Worm (Caenorhabditis elegans) whole organism, early embryonic: ENCODE measurements around the gene T04A8.18.
"Not testable (repeated sequence)": the region's sequence is repeated elsewhere in the genome, so short reads cannot be mapped to it uniquely, and the experiment has no call there.

Experiments
- B0310.2 ChIP-seq: sonication (generic microtip); optimal IDR thresholded peaks from 2 replicates; lab custom pipeline; 2016; ENCODE audit warnings: mild to moderate bottlenecking, missing genetic modification characterization, missing compliant biosample characterization
- F13C5.2 ChIP-seq: sonication (generic microtip); optimal IDR thresholded peaks from 2 replicates; lab custom pipeline; 2017; ENCODE audit warnings: mild to moderate bottlenecking, missing genetic modification characterization, inconsistent platforms, missing compliant biosample characterization
- aly-1 ChIP-seq: sonication (generic microtip); optimal IDR thresholded peaks from 2 replicates; lab custom pipeline; 2016; ENCODE audit warnings: missing genetic modification characterization, missing compliant biosample characterization
- ama-1 ChIP-seq: fragments of 150-350 bp; optimal IDR thresholded peaks from 2 replicates; lab custom pipeline; 2014
- ceh-13 ChIP-seq: fragments of 200-800 bp; sonication (Bioruptor generic); optimal IDR thresholded peaks from 2 replicates; lab custom pipeline; 2018; ENCODE audit warnings: mild to moderate bottlenecking, missing genetic modification characterization, missing compliant biosample characterization
- ceh-36 ChIP-seq: sonication (generic microtip); optimal IDR thresholded peaks from 2 replicates; lab custom pipeline; 2016; ENCODE audit warnings: missing genetic modification characterization, inconsistent platforms, missing compliant biosample characterization
- ets-7 ChIP-seq: sonication (generic microtip); optimal IDR thresholded peaks from 2 replicates; lab custom pipeline; 2016; ENCODE audit warnings: missing genotype, missing genetic modification characterization, missing compliant biosample characterization
- flt-1 ChIP-seq: fragments of 200-800 bp; sonication (Bioruptor generic); IDR thresholded peaks from 2 replicates; pipeline ENCODE4 v1.3.6; 2022; ENCODE audit warnings: missing genetic modification characterization, missing compliant biosample characterization
- hmbx-1 ChIP-seq: sonication (generic microtip); optimal IDR thresholded peaks from 2 replicates; lab custom pipeline; 2016; ENCODE audit warnings: mild to moderate bottlenecking, missing genetic modification characterization, missing compliant biosample characterization
- hmg-4 ChIP-seq: fragments of 200-800 bp; sonication (Bioruptor generic); optimal IDR thresholded peaks from 2 replicates; lab custom pipeline; 2018; ENCODE audit warnings: mild to moderate bottlenecking, missing genetic modification characterization, missing compliant biosample characterization
- hnd-1 ChIP-seq: sonication (generic microtip); optimal IDR thresholded peaks from 2 replicates; lab custom pipeline; 2016; ENCODE audit warnings: missing genetic modification characterization, missing compliant biosample characterization
- pes-1 ChIP-seq: fragments of 200-800 bp; sonication (Bioruptor generic); IDR thresholded peaks from 2 replicates; pipeline ENCODE4 v1.3.6; 2022; ENCODE audit warnings: missing genetic modification reagents, missing genetic modification characterization, missing compliant biosample characterization
- scrt-1 ChIP-seq: fragments of 200-800 bp; sonication (Bioruptor generic); IDR thresholded peaks from 2 replicates; pipeline ENCODE4 v1.3.6; 2022; ENCODE audit warnings: missing genetic modification characterization, missing compliant biosample characterization
- sea-1 ChIP-seq: fragments of 200-800 bp; sonication (Bioruptor generic); conservative IDR thresholded peaks from 2 replicates; pipeline ENCODE4 v1.3.6; 2022; ENCODE audit warnings: missing genetic modification characterization, missing compliant biosample characterization
- tbx-11 ChIP-seq: fragments of 200-800 bp; sonication (Bioruptor generic); IDR thresholded peaks from 2 replicates; pipeline ENCODE4 v1.3.6; 2022; ENCODE audit warnings: missing genetic modification characterization, missing compliant biosample characterization
- tbx-37 ChIP-seq: fragments of 200-800 bp; sonication (Bioruptor generic); conservative IDR thresholded peaks from 2 replicates; pipeline ENCODE4 v1.3.6; 2022; ENCODE audit warnings: missing genetic modification reagents, missing genetic modification characterization, missing compliant biosample characterization
- tra-4 ChIP-seq: sonication (generic microtip); optimal IDR thresholded peaks from 2 replicates; lab custom pipeline; 2017; ENCODE audit warnings: missing genetic modification characterization, missing compliant biosample characterization

T04A8.18 gene

ce11 chrIII:4742620-4743019 is 33.6 kb downstream of the T04A8.18 start, which contains the start of gene twk-6:
twk-6 (plus strand) TSS chrIII:4742920.
- TF ChIP-seq F13C5.2 (tag; lab: Kevin White, UChicago); ama-1; ets-7 (tag; lab: Kevin White, UChicago): not testable (repeated sequence)

ce11 chrIII:4745934-4746333 is 36.9 kb downstream of the T04A8.18 start, which contains the start of gene F17C8.6:
F17C8.6 (minus strand) TSS chrIII:4746034.
- TF ChIP-seq ceh-36 (tag; lab: Kevin White, UChicago) = no peak

ce11 chrIII:4748109-4748508 is 39.1 kb downstream of the T04A8.18 start, which contains the start of gene col-89:
col-89 (plus strand) TSS chrIII:4748127.
- TF ChIP-seq scrt-1 (no peak), ets-7 (tag; lab: Kevin White, UChicago) (no peak), B0310.2 (tag; lab: Kevin White, UChicago) (no peak), sea-1 (GFP tag; lab: Robert Waterston, UW) (no peak), tra-4 (tag; lab: Kevin White, UChicago) (no peak), pes-1 (GFP tag; lab: Robert Waterston, UW) (no peak), tbx-37 (no peak), hmbx-1 (no peak), hmg-4 (GFP tag; lab: Kevin White, UChicago) (no peak), ceh-36 (tag; lab: Kevin White, UChicago) (no peak), ceh-13 (GFP tag; lab: Kevin White, UChicago) (no peak), tbx-11 (GFP tag; lab: Robert Waterston, UW) (no peak), F13C5.2 (tag; lab: Kevin White, UChicago) (no peak), hnd-1 (tag; lab: Kevin White, UChicago) (no peak), aly-1 (tag; lab: Kevin White, UChicago) (no peak), flt-1 (GFP tag; lab: Robert Waterston, UW) (no peak), ama-1 (no peak)

ce11 chrIII:4748666-4749065 is 39.7 kb downstream of the T04A8.18 start:
- TF ChIP-seq F13C5.2 (tag; lab: Kevin White, UChicago) (no peak), scrt-1 (no peak), ama-1 (no peak), ets-7 (tag; lab: Kevin White, UChicago) (no peak), pes-1 (GFP tag; lab: Robert Waterston, UW) (no peak), flt-1 (GFP tag; lab: Robert Waterston, UW) (no peak), hnd-1 (tag; lab: Kevin White, UChicago) (no peak), B0310.2 (tag; lab: Kevin White, UChicago) (no peak), hmg-4 (GFP tag; lab: Kevin White, UChicago) (no peak), ceh-13 (GFP tag; lab: Kevin White, UChicago) (no peak), tbx-37 (no peak), tbx-11 (GFP tag; lab: Robert Waterston, UW) (no peak), ceh-36 (tag; lab: Kevin White, UChicago) (no peak), hmbx-1 (no peak), sea-1 (GFP tag; lab: Robert Waterston, UW) (no peak), tra-4 (tag; lab: Kevin White, UChicago) (no peak), aly-1 (tag; lab: Kevin White, UChicago) (no peak)

- TF ChIP-seq hmg-4 (GFP tag; lab: Kevin White, UChicago) (no peak), F13C5.2 (tag; lab: Kevin White, UChicago) (peak; percentile 80), sea-1 (GFP tag; lab: Robert Waterston, UW) (no peak)
Observed at ce11 chrIII:4754001-4754561, 45.1 kb downstream of the T04A8.18 start, which contains the start of the genes rps-0 and rbg-3. rps-0 (minus strand) TSS chrIII:4754051. rbg-3 (plus strand) TSS chrIII:4754424.

ce11 chrIII:4756983-4757382 is 48.0 kb downstream of the T04A8.18 start, which contains the start of gene fbxl-2:
fbxl-2 (plus strand) TSS chrIII:4757260.
- TF ChIP-seq sea-1 (GFP tag; lab: Robert Waterston, UW) (peak; percentile 44; the same call in 1 of the 2 replicates), F13C5.2 (tag; lab: Kevin White, UChicago) (peak; percentile 94), aly-1 (tag; lab: Kevin White, UChicago) (no peak), flt-1 (GFP tag; lab: Robert Waterston, UW) (peak; percentile 80; the same call in 1 of the 2 replicates), hnd-1 (tag; lab: Kevin White, UChicago) (peak; percentile 40), ets-7 (tag; lab: Kevin White, UChicago) (peak; percentile 10), pes-1 (GFP tag; lab: Robert Waterston, UW) (no peak), B0310.2 (tag; lab: Kevin White, UChicago) (peak; percentile 34), hmg-4 (GFP tag; lab: Kevin White, UChicago) (peak; percentile 71), tbx-11 (GFP tag; lab: Robert Waterston, UW) (peak; percentile 56; the same call in 1 of the 2 replicates), scrt-1 (0 out of 2 replicates have a peak, but pooled peaks have one; percentile 65), ceh-36 (tag; lab: Kevin White, UChicago) (peak; percentile 56), hmbx-1 (no peak)
